Worm (Caenorhabditis elegans): Measurements from ENCODE around the gene ZK616.3.

ZK616.3 gene

ce11 chrIV:5370914-5371313 is 26.0 kb upstream of the ZK616.3 start (continued):
- TF ChIP-seq fax-1 (tag; optimal IDR thresholded peaks at IDR 0.05): peak; percentile 33
- no peak for TF ChIP-seq tbx-7 (tag; optimal IDR thresholded peaks at IDR 0.05)
- no peak for TF ChIP-seq ceh-24 (tag; optimal IDR thresholded peaks at IDR 0.05)
- TF ChIP-seq sdc-2 (tag; optimal IDR thresholded peaks at IDR 0.05): no peak
- peak; percentile 39 for TF ChIP-seq ceh-14 (tag; optimal IDR thresholded peaks at IDR 0.05)
- no peak for TF ChIP-seq ceh-6 (GFP tag; optimal IDR thresholded peaks at IDR 0.05)
- peak; percentile 44 for TF ChIP-seq unc-86 (tag; optimal IDR thresholded peaks at IDR 0.05)
- TF ChIP-seq nhr-232 (tag; optimal IDR thresholded peaks at IDR 0.05): peak; percentile 18
- TF ChIP-seq odd-2 (tag; optimal IDR thresholded peaks at IDR 0.05): no peak
- peak; percentile 72 for TF ChIP-seq ttx-3 (tag; optimal IDR thresholded peaks at IDR 0.05)
- no peak for TF ChIP-seq dve-1 (tag; optimal IDR thresholded peaks at IDR 0.05)
- no peak for TF ChIP-seq unc-42 (tag; optimal IDR thresholded peaks at IDR 0.05)
- no peak for TF ChIP-seq ceh-45 (GFP tag; IDR thresholded peaks at IDR 0.05)
- TF ChIP-seq pha-4 (tag; optimal IDR thresholded peaks at IDR 0.05): no peak
- TF ChIP-seq pax-1 (tag; optimal IDR thresholded peaks at IDR 0.05): no peak

ce11 chrIV:5374321-5374720 is 22.5 kb upstream of the ZK616.3 start:
- no peak for TF ChIP-seq madf-2 (tag; optimal IDR thresholded peaks at IDR 0.05)
- no peak for TF ChIP-seq ceh-30 (tag; optimal IDR thresholded peaks at IDR 0.05)
- TF ChIP-seq odd-2 (tag; optimal IDR thresholded peaks at IDR 0.05): no peak
- TF ChIP-seq ceh-14 (tag; optimal IDR thresholded peaks at IDR 0.05): no peak
- TF ChIP-seq lin-11 (tag; optimal IDR thresholded peaks at IDR 0.05): no peak
- TF ChIP-seq pros-1 (tag; optimal IDR thresholded peaks at IDR 0.05): no peak
- TF ChIP-seq sox-2 (GFP tag; IDR thresholded peaks at IDR 0.05): no peak
- no peak for TF ChIP-seq pat-9 (tag; optimal IDR thresholded peaks at IDR 0.05)
- TF ChIP-seq pqm-1 (tag; optimal IDR thresholded peaks at IDR 0.05): no peak
- no peak for TF ChIP-seq ztf-16 (tag; optimal IDR thresholded peaks at IDR 0.05)
- no peak for TF ChIP-seq pax-1 (tag; optimal IDR thresholded peaks at IDR 0.05)

DNA sequence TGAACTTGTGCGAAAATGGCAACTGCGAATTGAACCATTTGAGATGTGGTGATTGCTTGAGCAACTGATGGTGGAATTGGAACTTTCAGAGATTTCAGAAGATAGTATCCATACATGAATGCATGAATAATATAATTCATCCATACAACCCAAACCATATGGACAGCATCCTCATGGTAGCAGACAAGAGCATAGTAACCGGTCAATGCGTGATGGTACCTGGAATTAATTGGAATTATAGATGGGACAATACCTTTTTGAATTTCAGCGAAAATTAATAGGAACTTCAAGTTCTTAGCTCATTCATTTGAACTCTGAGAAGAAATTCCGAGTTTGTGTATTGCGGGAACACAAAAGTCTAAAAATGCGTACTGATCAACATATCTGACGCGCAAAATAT is 21.9 kb upstream of the ZK616.3 start:
- TF ChIP-seq madf-2 (tag; optimal IDR thresholded peaks at IDR 0.05) (no peak), hlh-30 (tag; optimal IDR thresholded peaks at IDR 0.05; ENCODE audit: insufficient read depth) (no peak), ceh-30 (tag; optimal IDR thresholded peaks at IDR 0.05) (no peak), C38D4.7 (GFP tag; optimal IDR thresholded peaks at IDR 0.05) (no peak), hlh-8 (tag; optimal IDR thresholded peaks at IDR 0.05) (no peak), ets-4 (tag; optimal IDR thresholded peaks at IDR 0.05) (no peak), npax-4 (tag; optimal IDR thresholded peaks at IDR 0.05) (no peak), hlh-15 (tag; optimal IDR thresholded peaks at IDR 0.05) (no peak), unc-55 (GFP tag; optimal IDR thresholded peaks at IDR 0.05) (no peak), fkh-6 (tag; optimal IDR thresholded peaks at IDR 0.05) (no peak), rnt-1 (tag; optimal IDR thresholded peaks at IDR 0.05) (no peak), ceh-48 (tag; optimal IDR thresholded peaks at IDR 0.05) (no peak), sox-4 (tag; optimal IDR thresholded peaks at IDR 0.05) (no peak), mec-3 (tag; optimal IDR thresholded peaks at IDR 0.05; ENCODE audit: borderline replicate concordance) (no peak), nfya-1 (tag; optimal IDR thresholded peaks at IDR 0.05) (no peak), ceh-14 (tag; optimal IDR thresholded peaks at IDR 0.05) (no peak), ttx-3 (tag; optimal IDR thresholded peaks at IDR 0.05) (no peak), pat-9 (tag; optimal IDR thresholded peaks at IDR 0.05) (no peak), hlh-6 (tag; optimal IDR thresholded peaks at IDR 0.05) (no peak)

DNA sequence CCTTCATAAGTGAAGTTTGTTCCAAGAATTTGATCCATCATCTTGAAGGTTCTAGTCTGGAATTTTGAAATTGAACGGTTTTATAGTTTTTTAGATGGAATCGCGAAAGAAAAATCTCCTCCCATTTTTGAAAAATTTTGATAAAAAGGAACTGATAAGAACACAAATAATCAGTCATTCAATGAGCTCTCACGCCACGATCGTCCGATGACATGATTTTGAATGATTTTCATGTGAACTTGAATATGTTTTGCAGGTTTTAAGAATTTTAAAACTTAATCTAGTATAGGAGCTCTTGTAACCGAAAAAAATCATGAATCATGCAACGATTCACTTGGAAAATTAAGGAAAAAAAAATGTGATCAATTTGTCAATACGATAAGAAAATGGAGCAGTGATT is 19.8 kb upstream of the ZK616.3 start, which contains the start of gene elo-5:
Gene elo-5, minus strand, starts transcription at position 56 of the 400 bp plus-strand sequence.
- TF ChIP-seq elt-2 (tag; optimal IDR thresholded peaks at IDR 0.05) (peak; percentile 39), sox-4 (tag; optimal IDR thresholded peaks at IDR 0.05) (no peak), ref-2 (tag; optimal IDR thresholded peaks at IDR 0.05) (no peak)
